Worm (Caenorhabditis elegans) whole organism, mixed stage, embryonic: ENCODE measurements around the gene T06D8.2.

Source experiments
- blmp-1 ChIP-seq: fragments of 150-350 bp; optimal IDR thresholded peaks from 2 replicates; lab custom pipeline; 2014; ENCODE audit warnings: missing biosample characterization, missing genetic modification characterization
- elt-1 ChIP-seq: sonication (generic microtip); optimal IDR thresholded peaks from 2 replicates; lab custom pipeline; 2017; ENCODE audit warnings: missing genetic modification characterization, mild to moderate bottlenecking, missing compliant biosample characterization, antibody characterized with exemption, moderate library complexity, borderline replicate concordance; ENCODE audit not compliant: insufficient read depth
- flh-1 ChIP-seq: fragments of 200-800 bp; sonication (Bioruptor generic); optimal IDR thresholded peaks from 2 replicates; lab custom pipeline; 2018; ENCODE audit warnings: mild to moderate bottlenecking, missing genetic modification characterization, moderate library complexity, missing compliant biosample characterization
- lin-13 ChIP-seq: fragments of 150-350 bp; optimal IDR thresholded peaks from 2 replicates; lab custom pipeline; 2014; ENCODE audit warnings: missing biosample characterization, missing genetic modification characterization
- mep-1 ChIP-seq: fragments of 150-350 bp; optimal IDR thresholded peaks from 2 replicates; lab custom pipeline; 2017; ENCODE audit warnings: missing biosample characterization, missing genetic modification reagents, missing genetic modification characterization, inconsistent platforms
- nhr-2 ChIP-seq: fragments of 150-350 bp; optimal IDR thresholded peaks from 2 replicates; lab custom pipeline; 2014; ENCODE audit warnings: missing biosample characterization, missing genetic modification characterization
- nhr-76 ChIP-seq: sonication (generic microtip); optimal IDR thresholded peaks from 2 replicates; lab custom pipeline; 2017; ENCODE audit warnings: missing biosample characterization, missing genetic modification characterization
- pha-4 ChIP-seq: fragments of 150-350 bp; optimal IDR thresholded peaks from 2 replicates; lab custom pipeline; 2018; ENCODE audit warnings: missing biosample characterization, missing genetic modification reagents, missing genetic modification characterization

- no peak for TF ChIP-seq mep-1 (tag; lab: Kevin White, UChicago)
- no peak for TF ChIP-seq blmp-1 (tag; lab: Kevin White, UChicago)
- TF ChIP-seq flh-1 (GFP tag; lab: Kevin White, UChicago), result no peak
- TF ChIP-seq elt-1, result no peak
- TF ChIP-seq nhr-76, result no peak
- no peak for TF ChIP-seq pha-4 (tag; lab: Kevin White, UChicago)
- TF ChIP-seq lin-13 (tag; lab: Kevin White, UChicago), result no peak
- no peak for TF ChIP-seq nhr-2 (tag; lab: Kevin White, UChicago)
These were observed 14.5 kb downstream of the T06D8.2 start for ce11 chrII:11240963-11241362.
